Worm (Caenorhabditis elegans): ENCODE measurements around the gene dnj-13.

dnj-13 gene

DNA sequence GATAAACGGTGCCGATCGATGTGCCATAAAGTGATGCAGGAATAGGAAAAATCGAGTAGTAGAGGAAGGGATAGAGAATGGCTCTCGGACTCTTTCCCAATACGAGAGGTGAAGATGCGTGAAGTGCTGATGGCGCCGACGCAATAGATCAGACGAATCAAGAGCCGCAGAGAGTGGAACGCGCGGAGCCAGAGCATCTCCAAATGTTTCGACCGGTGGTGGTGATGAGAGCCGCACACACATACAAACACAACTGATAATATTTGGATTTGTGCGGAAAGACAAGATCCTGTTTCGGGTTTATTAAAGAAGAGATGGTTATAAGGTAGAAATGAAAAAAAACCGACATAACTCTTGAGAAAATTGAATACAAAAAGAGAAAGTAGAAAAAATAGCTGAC is 18.6 kb downstream of the dnj-13 start, which contains the start of gene F54D5.15:
F54D5.15 (minus strand) TSS at position 101 of the 400 bp plus-strand sequence.
- TF ChIP-seq dao-5 (tag; optimal IDR thresholded peaks at IDR 0.05) (no peak), him-1 (tag; optimal IDR thresholded peaks at IDR 0.05) (no peak), W03F9.2 (tag; optimal IDR thresholded peaks at IDR 0.05) (no peak)

DNA sequence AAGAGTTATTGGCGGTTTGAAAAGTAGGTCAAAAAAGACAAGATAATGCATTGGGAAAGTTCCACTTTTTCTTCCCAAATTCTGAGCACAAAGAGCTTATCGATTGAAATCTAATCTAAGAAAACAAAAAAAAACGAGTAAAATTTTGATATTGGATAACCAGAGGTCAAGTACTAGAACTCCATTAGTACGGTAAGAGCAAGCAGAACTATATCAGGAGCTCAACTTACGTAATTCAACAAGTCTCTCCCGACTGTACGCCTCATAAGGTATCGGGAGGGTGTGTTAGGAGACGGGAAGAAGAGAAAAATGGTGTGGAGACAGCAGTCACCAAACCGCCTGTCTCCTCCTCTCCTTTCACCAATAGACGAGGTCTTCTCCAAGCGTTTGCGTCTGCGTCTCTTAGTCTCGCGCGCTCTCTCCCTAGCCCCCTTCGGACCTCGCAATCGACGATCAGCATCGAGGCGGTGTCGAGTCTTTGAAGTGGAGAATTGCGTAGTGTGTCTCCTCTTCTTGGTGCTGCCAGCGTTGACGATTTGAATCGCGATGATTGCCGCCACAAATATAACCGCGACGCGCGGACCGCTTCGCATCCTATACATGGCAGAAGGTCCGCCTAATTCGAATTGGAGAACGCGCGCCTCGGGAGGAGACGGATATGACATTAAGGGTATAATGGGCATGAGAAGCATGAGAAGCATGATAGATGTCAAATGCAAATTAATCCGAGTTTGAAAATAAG is 21.6 kb downstream of the dnj-13 start, which contains the start of gene F54D5.5:
F54D5.5 (minus strand) TSS at position 51 of the 742 bp plus-strand sequence.
- TF ChIP-seq W03F9.2 (tag; optimal IDR thresholded peaks at IDR 0.05) (no peak), him-1 (tag; optimal IDR thresholded peaks at IDR 0.05) (no peak), dao-5 (tag; optimal IDR thresholded peaks at IDR 0.05) (no peak)

DNA sequence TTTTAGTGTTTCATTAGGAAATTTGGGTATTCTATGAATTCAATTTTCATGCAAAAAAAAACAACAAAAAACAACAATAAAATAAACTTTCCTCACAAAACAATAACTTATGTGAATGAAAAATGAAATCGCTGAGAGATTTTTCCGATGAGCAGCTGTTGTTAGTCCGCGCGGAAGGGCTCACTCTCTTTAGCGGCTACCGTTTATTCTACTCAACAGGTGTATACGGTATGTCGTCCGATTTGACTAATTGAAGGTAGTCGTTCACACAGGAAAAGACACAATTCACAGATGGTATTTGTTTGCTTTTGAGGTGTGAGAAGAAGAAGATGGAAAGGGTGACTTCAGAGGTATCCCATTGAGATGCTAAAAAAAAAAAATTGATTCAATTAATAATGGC is 23.2 kb downstream of the dnj-13 start:
- TF ChIP-seq him-1 (tag; optimal IDR thresholded peaks at IDR 0.05) (no peak), dao-5 (tag; optimal IDR thresholded peaks at IDR 0.05) (no peak), W03F9.2 (tag; optimal IDR thresholded peaks at IDR 0.05) (no peak)

DNA sequence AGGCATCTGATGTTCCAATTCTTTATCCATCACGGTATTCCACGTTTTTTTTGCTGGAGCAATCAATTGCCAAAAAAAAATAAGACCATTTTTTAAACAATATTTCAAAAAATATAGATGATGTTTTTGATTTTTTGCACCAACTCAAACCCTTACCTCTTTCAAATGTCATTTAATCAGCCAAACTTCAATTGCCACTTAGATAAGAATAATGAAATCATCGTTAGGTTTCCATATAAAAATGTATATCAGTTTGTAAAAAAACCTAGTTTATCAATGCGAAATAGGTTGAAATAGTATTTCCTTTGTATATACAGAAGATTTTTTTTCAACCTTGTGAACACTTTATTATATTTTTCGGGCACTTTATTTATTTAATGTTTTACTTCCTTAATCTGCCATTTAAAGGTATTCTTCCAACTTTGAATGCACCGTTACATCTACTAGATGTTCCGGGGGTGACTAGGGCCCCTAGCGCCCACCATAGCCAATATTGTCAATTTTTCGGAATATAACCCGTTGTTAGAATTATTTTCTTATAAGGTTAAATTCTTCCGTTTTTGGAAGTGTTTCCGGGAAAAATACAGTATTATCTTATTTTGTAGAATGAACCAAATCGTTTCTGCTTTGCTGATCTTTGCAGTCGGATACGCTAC is 23.8 kb downstream of the dnj-13 start, which contains the start of the genes F54D5.23 and F54D5.4:
F54D5.23 (minus strand) TSS at position 75 of the 656 bp plus-strand sequence.
F54D5.4 (plus strand) TSS at position 606 of the 656 bp plus-strand sequence.
- TF ChIP-seq him-1 (tag; optimal IDR thresholded peaks at IDR 0.05) (no peak), dao-5 (tag; optimal IDR thresholded peaks at IDR 0.05) (no peak), W03F9.2 (tag; optimal IDR thresholded peaks at IDR 0.05) (no peak)

DNA sequence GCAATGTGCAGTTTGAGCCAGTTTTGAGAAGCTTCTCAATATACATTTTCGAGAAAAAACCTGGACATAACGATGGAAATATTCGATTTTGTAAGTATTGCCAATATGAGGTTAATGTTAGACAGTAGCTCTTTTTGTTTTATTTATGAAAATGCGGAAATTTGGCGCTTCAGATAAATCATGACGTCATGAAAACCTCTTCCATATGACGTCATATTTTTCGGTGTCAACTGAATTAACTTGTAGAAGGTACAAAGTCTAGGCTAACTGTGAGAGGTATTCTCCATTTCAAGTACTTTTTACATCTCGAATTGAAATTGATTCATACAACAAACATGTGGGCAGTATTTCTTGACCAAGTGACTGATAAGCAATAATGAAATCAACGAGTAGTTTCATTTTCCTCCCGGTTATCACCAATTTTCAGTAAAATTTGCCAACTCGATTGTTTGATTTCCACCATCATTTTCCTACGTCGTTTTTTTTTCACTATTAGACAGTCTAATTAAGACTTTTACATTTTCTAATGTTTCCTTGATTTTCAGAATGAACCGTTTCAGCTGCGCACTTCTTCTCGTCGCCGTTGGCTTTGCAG is 25.9 kb downstream of the dnj-13 start, which contains the start of gene F54D5.3:
F54D5.3 (plus strand) TSS at position 546 of the 595 bp plus-strand sequence.
- no peak for TF ChIP-seq W03F9.2 (tag; optimal IDR thresholded peaks at IDR 0.05)
- TF ChIP-seq dao-5 (tag; optimal IDR thresholded peaks at IDR 0.05), result no peak
- no peak for TF ChIP-seq him-1 (tag; optimal IDR thresholded peaks at IDR 0.05)

DNA sequence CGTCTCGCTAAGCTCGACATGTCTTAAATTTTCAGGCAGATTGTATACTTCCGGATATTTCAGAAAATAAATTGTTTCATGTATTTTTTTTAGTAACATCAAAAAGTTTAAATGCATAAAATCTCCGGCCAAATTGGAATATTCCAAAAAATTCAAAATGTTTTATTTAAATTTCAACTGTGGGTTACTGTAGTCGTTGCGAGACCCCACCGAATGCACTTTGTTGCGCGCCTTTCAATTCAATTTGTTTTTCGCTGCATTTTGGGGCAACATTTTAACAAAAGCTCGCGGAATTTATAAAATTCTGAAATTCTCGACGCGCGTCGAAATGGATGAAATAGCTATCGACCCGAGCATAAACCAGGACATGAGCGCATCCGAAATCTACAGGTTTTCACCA is 27.4 kb downstream of the dnj-13 start, which contains the start of gene F54D5.2:
F54D5.2 (plus strand) TSS at position 237 of the 400 bp plus-strand sequence.
- no peak for TF ChIP-seq W03F9.2 (tag; optimal IDR thresholded peaks at IDR 0.05)
- TF ChIP-seq dao-5 (tag; optimal IDR thresholded peaks at IDR 0.05), result no peak
- no peak for TF ChIP-seq him-1 (tag; optimal IDR thresholded peaks at IDR 0.05)

DNA sequence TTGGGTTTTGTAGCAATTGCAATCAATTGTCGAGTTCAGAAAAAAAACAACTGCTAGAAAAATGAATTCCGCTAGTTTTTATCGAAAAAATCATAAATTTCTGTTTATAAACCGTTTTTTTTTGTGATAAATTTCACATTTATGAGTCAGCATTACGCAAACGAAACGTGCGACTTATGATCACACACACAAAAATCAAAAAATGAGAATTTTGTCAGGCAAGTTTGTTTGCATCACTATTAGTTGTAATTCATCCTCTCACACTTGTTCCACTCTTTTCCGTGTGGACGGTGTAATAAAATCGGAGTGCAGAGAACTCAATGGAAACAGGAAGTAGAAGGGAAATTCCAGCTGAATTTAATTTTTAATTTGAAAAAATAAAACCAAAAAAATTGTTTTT is 31.9 kb downstream of the dnj-13 start, which contains the start of gene pcs-1:
pcs-1 (minus strand) TSS at position 344 of the 400 bp plus-strand sequence.
- TF ChIP-seq dao-5 (tag; optimal IDR thresholded peaks at IDR 0.05) (no peak), him-1 (tag; optimal IDR thresholded peaks at IDR 0.05) (no peak), W03F9.2 (tag; optimal IDR thresholded peaks at IDR 0.05) (no peak)

DNA sequence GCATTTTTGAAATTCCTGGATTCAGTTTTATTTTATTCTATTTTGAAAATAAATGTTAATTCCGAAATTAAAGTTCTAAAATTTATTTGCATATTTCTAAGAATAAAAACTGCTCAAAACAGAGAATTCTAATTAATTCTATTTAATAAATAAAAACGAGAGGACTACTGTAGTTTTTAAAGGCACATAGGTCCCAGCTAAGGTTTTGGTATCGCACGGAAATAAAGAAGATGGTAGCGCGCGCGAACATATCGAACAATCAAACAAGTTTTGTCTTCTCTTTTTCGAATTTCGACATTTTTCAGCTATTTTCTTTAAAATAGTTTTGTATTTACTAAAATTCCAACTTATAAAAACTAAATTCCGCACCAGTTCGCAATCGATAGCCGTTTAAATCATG is 32.4 kb downstream of the dnj-13 start:
- TF ChIP-seq him-1 (tag; optimal IDR thresholded peaks at IDR 0.05) (no peak), dao-5 (tag; optimal IDR thresholded peaks at IDR 0.05) (no peak), W03F9.2 (tag; optimal IDR thresholded peaks at IDR 0.05) (no peak)

DNA sequence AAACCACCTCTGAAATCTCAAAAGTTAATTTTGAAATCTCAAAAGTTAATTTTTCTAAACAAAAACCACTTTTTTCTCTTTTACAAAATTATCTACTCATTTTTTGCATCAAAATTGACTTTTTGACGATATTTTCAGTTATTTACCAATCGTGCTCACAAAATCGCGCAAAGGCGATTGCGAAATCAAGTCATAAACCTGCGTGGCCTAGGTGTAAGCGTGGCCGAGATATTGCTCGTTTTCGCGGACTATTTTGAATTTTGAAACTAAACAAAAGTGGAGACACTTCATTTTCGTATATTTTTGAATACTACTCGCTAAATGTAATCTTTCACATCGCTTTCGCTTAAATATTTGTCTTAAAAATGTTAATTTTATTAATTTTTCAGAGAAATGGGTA is 32.8 kb downstream of the dnj-13 start, which contains the start of gene smc-6:
smc-6 (plus strand) TSS at position 390 of the 400 bp plus-strand sequence.
- TF ChIP-seq W03F9.2 (tag; optimal IDR thresholded peaks at IDR 0.05) (no peak), dao-5 (tag; optimal IDR thresholded peaks at IDR 0.05) (no peak), him-1 (tag; optimal IDR thresholded peaks at IDR 0.05) (no peak)

DNA sequence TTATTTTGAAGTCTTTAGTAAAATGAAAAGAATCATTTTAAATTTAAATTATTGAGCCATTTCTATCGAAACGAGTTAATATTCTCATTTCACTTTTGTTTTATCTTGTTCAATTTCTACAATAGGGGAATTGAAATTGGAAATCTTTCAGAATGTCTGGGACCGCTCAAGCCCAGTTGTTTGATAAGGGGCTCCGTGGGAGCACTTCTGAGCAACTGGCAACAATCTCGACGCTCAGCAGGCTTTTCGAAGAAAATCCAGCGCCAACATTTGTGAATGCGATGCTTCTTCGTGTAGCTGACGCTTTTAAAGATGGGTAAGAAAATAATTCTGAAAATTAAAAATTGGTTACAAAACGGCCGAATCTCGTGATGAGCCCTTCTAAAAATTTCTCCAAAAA is 37.2 kb downstream of the dnj-13 start, which contains the start of gene ints-7:
ints-7 (plus strand) TSS at position 152 of the 400 bp plus-strand sequence.
- TF ChIP-seq him-1 (tag; optimal IDR thresholded peaks at IDR 0.05) (no peak), dao-5 (tag; optimal IDR thresholded peaks at IDR 0.05) (no peak), W03F9.2 (tag; optimal IDR thresholded peaks at IDR 0.05) (no peak)

DNA sequence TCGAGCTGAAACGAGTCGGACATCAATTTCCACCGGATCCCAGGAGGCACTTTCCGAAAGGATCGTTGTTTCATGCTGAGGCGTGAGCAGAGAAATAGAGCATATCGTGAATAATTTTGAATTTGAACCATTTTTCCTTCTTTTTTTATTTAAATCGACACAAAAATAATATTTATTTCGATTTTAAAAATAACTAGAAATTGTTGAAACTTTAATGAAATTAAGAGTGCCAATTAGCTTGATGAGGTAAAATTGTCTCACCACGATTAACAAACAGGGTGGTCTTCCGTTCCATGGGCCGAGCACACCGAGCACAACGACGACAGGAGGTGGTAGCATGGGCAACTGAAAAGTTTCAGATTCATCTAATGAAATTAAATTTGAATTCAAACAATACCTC is 42.8 kb downstream of the dnj-13 start:
- TF ChIP-seq W03F9.2 (tag; optimal IDR thresholded peaks at IDR 0.05) (no peak), dao-5 (tag; optimal IDR thresholded peaks at IDR 0.05) (no peak), him-1 (tag; optimal IDR thresholded peaks at IDR 0.05) (no peak)

DNA sequence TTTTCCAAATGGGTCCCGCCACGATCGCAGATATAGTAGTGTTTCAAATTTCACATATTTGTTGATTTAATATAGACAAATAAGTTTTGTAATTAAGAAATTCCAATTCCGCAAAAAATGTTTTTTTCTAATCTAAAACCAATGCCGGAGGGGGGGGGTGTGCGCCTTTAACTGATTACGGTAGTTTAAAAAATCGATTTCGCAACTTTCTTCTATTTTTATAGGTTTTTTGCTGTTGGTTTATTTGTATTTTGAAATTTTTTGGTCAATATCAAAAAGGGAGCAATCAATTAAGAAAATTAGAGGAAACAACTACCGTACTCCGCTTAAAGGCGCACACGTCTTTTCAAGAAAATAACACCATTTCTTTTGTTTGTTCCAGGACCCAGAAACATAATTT is 46.1 kb downstream of the dnj-13 start:
- TF ChIP-seq him-1 (tag; optimal IDR thresholded peaks at IDR 0.05) (no peak), dao-5 (tag; optimal IDR thresholded peaks at IDR 0.05) (no peak), W03F9.2 (tag; optimal IDR thresholded peaks at IDR 0.05) (no peak)

DNA sequence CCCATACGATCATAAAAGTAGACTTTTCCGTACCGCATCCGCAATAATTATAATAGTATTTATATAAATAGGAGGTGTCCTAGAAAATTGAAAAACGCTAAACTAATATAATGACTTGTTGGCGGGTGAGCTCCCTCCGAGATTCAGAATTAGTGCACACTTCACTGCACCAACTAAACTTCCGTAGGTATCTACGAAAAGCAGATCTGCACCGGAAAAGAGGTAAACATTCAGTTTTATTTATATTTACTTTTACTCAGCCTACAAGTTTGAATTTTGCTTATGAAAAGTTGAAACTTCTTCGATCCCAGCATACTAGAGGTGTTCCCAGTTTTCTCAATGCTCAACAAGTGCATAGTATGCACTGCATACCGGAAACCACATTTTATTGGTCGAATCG is 46.5 kb downstream of the dnj-13 start, which contains the start of gene F07A11.1:
F07A11.1 (minus strand) TSS at position 101 of the 400 bp plus-strand sequence.
- TF ChIP-seq dao-5 (tag; optimal IDR thresholded peaks at IDR 0.05) (no peak), W03F9.2 (tag; optimal IDR thresholded peaks at IDR 0.05) (no peak), him-1 (tag; optimal IDR thresholded peaks at IDR 0.05) (no peak)

Data from whole organism, L4/young adult.